Worm (Caenorhabditis elegans) whole organism, late embryonic: ENCODE measurements around the gene C03E10.1.

Source experiments
- F13H6.1 ChIP-seq: sonication (generic microtip); optimal IDR thresholded peaks from 2 replicates; lab custom pipeline; 2016; ENCODE audit warnings: missing genetic modification characterization, missing compliant biosample characterization
- K02D7.2 ChIP-seq: sonication (generic microtip); optimal IDR thresholded peaks from 2 replicates; lab custom pipeline; 2017; ENCODE audit warnings: mild to moderate bottlenecking, missing genetic modification characterization, missing compliant biosample characterization
- ama-1 ChIP-seq: fragments of 150-350 bp; optimal IDR thresholded peaks from 2 replicates; lab custom pipeline; 2014
- dmd-4 ChIP-seq: sonication (generic microtip); optimal IDR thresholded peaks from 2 replicates; lab custom pipeline; 2016; ENCODE audit warnings: borderline replicate concordance, missing genetic modification characterization, missing compliant biosample characterization
- dve-1 ChIP-seq: sonication (generic microtip); optimal IDR thresholded peaks from 2 replicates; lab custom pipeline; 2017; ENCODE audit warnings: antibody characterized with exemption, mild to moderate bottlenecking, missing genetic modification characterization, missing compliant biosample characterization
- elt-2 ChIP-seq: sonication (generic microtip); optimal IDR thresholded peaks from 2 replicates; lab custom pipeline; 2016; ENCODE audit warnings: missing genetic modification reagents, missing genetic modification characterization, missing compliant biosample characterization
- hlh-15 ChIP-seq: sonication (generic microtip); optimal IDR thresholded peaks from 2 replicates; lab custom pipeline; 2016; ENCODE audit warnings: missing genetic modification characterization, missing compliant biosample characterization
- hlh-30 ChIP-seq: sonication (generic microtip); optimal IDR thresholded peaks from 2 replicates; lab custom pipeline; 2017; ENCODE audit warnings: antibody characterized with exemption, missing genetic modification characterization, missing compliant biosample characterization; ENCODE audit not compliant: insufficient read depth
- pha-4 ChIP-seq: fragments of 150-350 bp; optimal IDR thresholded peaks from 2 replicates; lab custom pipeline; 2018; ENCODE audit warnings: missing biosample characterization, missing genetic modification reagents, missing genetic modification characterization
- tbx-2 ChIP-seq: sonication (generic microtip); optimal IDR thresholded peaks from 2 replicates; lab custom pipeline; 2016; ENCODE audit warnings: missing genetic modification characterization, missing compliant biosample characterization
- zip-5 ChIP-seq: sonication (generic microtip); optimal IDR thresholded peaks from 2 replicates; lab custom pipeline; 2016; ENCODE audit warnings: missing genetic modification characterization, missing compliant biosample characterization

ce11 chrV:11290888-11291287 lies at the start of gene C03E10.1:
- TF ChIP-seq F13H6.1 (no peak), hlh-30 (no peak), ama-1 (lab: Kevin White, UChicago) (no peak), K02D7.2 (tag; lab: Kevin White, UChicago) (no peak), pha-4 (tag; lab: Kevin White, UChicago) (no peak), dve-1 (no peak), elt-2 (tag; lab: Kevin White, UChicago) (no peak), tbx-2 (tag; lab: Kevin White, UChicago) (no peak), dmd-4 (tag; lab: Kevin White, UChicago) (no peak), zip-5 (tag; lab: Kevin White, UChicago) (no peak), hlh-15 (no peak)
